Worm (Caenorhabditis elegans): Measurements from ENCODE around the gene C24D10.6.
"Not testable (repeated sequence)": the region's sequence is repeated elsewhere in the genome, so short reads cannot be mapped to it uniquely, and the experiment has no call there.

The C24D10.6 gene

ce11 chrIV:5165626-5166025 is 5.6 kb upstream of the C24D10.6 start, which contains the start of gene nspd-6:
nspd-6 (minus strand) TSS chrIV:5165726.
- TF ChIP-seq dao-5, him-1, W03F9.2 (tag; optimal IDR thresholded peaks at IDR 0.05): not testable (repeated sequence)

- not testable (repeated sequence) for TF ChIP-seq him-1, W03F9.2, dao-5 (tag; optimal IDR thresholded peaks at IDR 0.05)
Measured at ce11 chrIV:5162941-5163340, 2.9 kb upstream of the C24D10.6 start, which contains the start of the genes nspd-3 and C24D10.2. nspd-3 (minus strand) TSS chrIV:5163041. C24D10.2 (plus strand) TSS chrIV:5163339.

- TF ChIP-seq him-1 (tag; optimal IDR thresholded peaks at IDR 0.05): no peak
- no peak for TF ChIP-seq W03F9.2 (tag; optimal IDR thresholded peaks at IDR 0.05)
- no peak for TF ChIP-seq dao-5 (tag; optimal IDR thresholded peaks at IDR 0.05)
Measured at ce11 chrIV:5157226-5157625, 2.8 kb downstream of the C24D10.6 start, which contains the start of gene C24D10.49. C24D10.49 (minus strand) TSS chrIV:5157326.

- TF ChIP-seq him-1 (tag; optimal IDR thresholded peaks at IDR 0.05) (no peak), dao-5 (tag; optimal IDR thresholded peaks at IDR 0.05) (no peak), W03F9.2 (tag; optimal IDR thresholded peaks at IDR 0.05) (no peak)
Measured at ce11 chrIV:5152391-5152790, 7.7 kb downstream of the C24D10.6 start, which contains the start of gene soc-2. soc-2 (minus strand) TSS chrIV:5152491.

- TF ChIP-seq dao-5 (tag; optimal IDR thresholded peaks at IDR 0.05) (no peak), him-1 (tag; optimal IDR thresholded peaks at IDR 0.05) (no peak), W03F9.2 (tag; optimal IDR thresholded peaks at IDR 0.05) (no peak)
Measured at ce11 chrIV:5149793-5150192, 10.3 kb downstream of the C24D10.6 start, which contains the start of gene C24D10.5. C24D10.5 (plus strand) TSS chrIV:5150093.

ce11 chrIV:5139972-5140371 is 20.1 kb downstream of the C24D10.6 start:
- TF ChIP-seq W03F9.2 (tag; optimal IDR thresholded peaks at IDR 0.05) (no peak), dao-5 (tag; optimal IDR thresholded peaks at IDR 0.05) (no peak), him-1 (tag; optimal IDR thresholded peaks at IDR 0.05) (no peak)

ce11 chrIV:5139189-5139588 is 20.9 kb downstream of the C24D10.6 start:
- TF ChIP-seq dao-5 (tag; optimal IDR thresholded peaks at IDR 0.05): no peak
- TF ChIP-seq him-1 (tag; optimal IDR thresholded peaks at IDR 0.05): no peak

- no peak for TF ChIP-seq dao-5 (tag; optimal IDR thresholded peaks at IDR 0.05)
- peak; percentile 11 for TF ChIP-seq him-1 (tag; optimal IDR thresholded peaks at IDR 0.05)
- no peak for TF ChIP-seq W03F9.2 (tag; optimal IDR thresholded peaks at IDR 0.05)
Measured at ce11 chrIV:5137809-5138208, 22.2 kb downstream of the C24D10.6 start.

- TF ChIP-seq W03F9.2 (tag; optimal IDR thresholded peaks at IDR 0.05): no peak
- no peak for TF ChIP-seq dao-5 (tag; optimal IDR thresholded peaks at IDR 0.05)
- no peak for TF ChIP-seq him-1 (tag; optimal IDR thresholded peaks at IDR 0.05)
Measured at ce11 chrIV:5136523-5136922, 23.5 kb downstream of the C24D10.6 start.

ce11 chrIV:5134798-5135197 is 25.2 kb downstream of the C24D10.6 start:
- TF ChIP-seq him-1 (tag; optimal IDR thresholded peaks at IDR 0.05) (no peak), W03F9.2 (tag; optimal IDR thresholded peaks at IDR 0.05) (no peak), dao-5 (tag; optimal IDR thresholded peaks at IDR 0.05) (no peak)

- TF ChIP-seq W03F9.2 (tag; optimal IDR thresholded peaks at IDR 0.05) (no peak), dao-5 (tag; optimal IDR thresholded peaks at IDR 0.05) (no peak), him-1 (tag; optimal IDR thresholded peaks at IDR 0.05) (no peak)
Measured at ce11 chrIV:5133791-5134370, 26.2 kb downstream of the C24D10.6 start.

- TF ChIP-seq dao-5 (tag; optimal IDR thresholded peaks at IDR 0.05) (no peak), him-1 (tag; optimal IDR thresholded peaks at IDR 0.05) (no peak), W03F9.2 (tag; optimal IDR thresholded peaks at IDR 0.05) (no peak)
Measured at ce11 chrIV:5131781-5132180, 28.3 kb downstream of the C24D10.6 start.

ce11 chrIV:5121995-5122394 is 38.1 kb downstream of the C24D10.6 start, which contains the start of gene tkr-3:
tkr-3 (minus strand) TSS chrIV:5122095.
- TF ChIP-seq W03F9.2 (tag; optimal IDR thresholded peaks at IDR 0.05): no peak
- no peak for TF ChIP-seq dao-5 (tag; optimal IDR thresholded peaks at IDR 0.05)
- no peak for TF ChIP-seq him-1 (tag; optimal IDR thresholded peaks at IDR 0.05)

ce11 chrIV:5111533-5111932 is 48.5 kb downstream of the C24D10.6 start, which contains the start of gene AC7.3:
AC7.3 (plus strand) TSS chrIV:5111833.
- TF ChIP-seq him-1 (tag; optimal IDR thresholded peaks at IDR 0.05) (no peak), W03F9.2 (tag; optimal IDR thresholded peaks at IDR 0.05) (no peak), dao-5 (tag; optimal IDR thresholded peaks at IDR 0.05) (no peak)
